Fruit fly (Drosophila melanogaster) whole organism, prepupa: Measurements from ENCODE around the gene CG10348.

Experiments
- Blimp-1 ChIP-seq: fragments of 200-800 bp; sonication (Bioruptor generic); optimal IDR thresholded peaks from 3 replicates; lab custom pipeline; 2017; ENCODE audit warnings: missing biosample characterization, missing genetic modification characterization, mild to moderate bottlenecking, moderate library complexity, missing genetic modification reagents
- CG10631 ChIP-seq: fragments of 200-800 bp; sonication (Bioruptor generic); optimal IDR thresholded peaks from 2 replicates; lab custom pipeline; 2016; ENCODE audit warnings: missing biosample characterization, missing genetic modification characterization
- CG11762 ChIP-seq: fragments of 200-800 bp; sonication (Bioruptor generic); optimal IDR thresholded peaks from 3 replicates; lab custom pipeline; 2016; ENCODE audit warnings: missing biosample characterization, missing genetic modification characterization; ENCODE audit not compliant: insufficient read depth
- CG15336 ChIP-seq: fragments of 200-800 bp; sonication (Bioruptor generic); IDR thresholded peaks from 2 replicates; pipeline ENCODE4 v1.3.6; 2022; ENCODE audit warnings: missing biosample characterization, missing genetic modification characterization
- CG16779 ChIP-seq: fragments of 200-800 bp; sonication (Bioruptor generic); optimal IDR thresholded peaks from 3 replicates; lab custom pipeline; 2017; ENCODE audit warnings: missing biosample characterization, mild to moderate bottlenecking, missing genetic modification characterization
- CG3032 ChIP-seq: fragments of 200-800 bp; optimal IDR thresholded peaks from 2 replicates; lab custom pipeline; 2019; ENCODE audit warnings: missing biosample characterization, mild to moderate bottlenecking, missing genetic modification characterization, moderate library complexity
- CG31627 ChIP-seq: fragments of 200-800 bp; sonication (Bioruptor generic); optimal IDR thresholded peaks from 3 replicates; lab custom pipeline; 2016; ENCODE audit warnings: missing biosample characterization, missing genetic modification characterization
- CG32006 ChIP-seq: fragments of 200-800 bp; sonication (Bioruptor generic); optimal IDR thresholded peaks from 3 replicates; lab custom pipeline; 2017; ENCODE audit warnings: missing biosample characterization, mild to moderate bottlenecking, missing genetic modification characterization
- CG34406 ChIP-seq: fragments of 200-800 bp; sonication (Bioruptor generic); optimal IDR thresholded peaks from 3 replicates; lab custom pipeline; 2016; ENCODE audit warnings: missing biosample characterization, missing genetic modification characterization
- CG3919 ChIP-seq: fragments of 200-800 bp; sonication (Bioruptor generic); optimal IDR thresholded peaks from 3 replicates; lab custom pipeline; 2016; ENCODE audit warnings: missing biosample characterization, missing genetic modification characterization
- CG4318 ChIP-seq: fragments of 200-800 bp; sonication (Bioruptor generic); optimal IDR thresholded peaks from 3 replicates; lab custom pipeline; 2017; ENCODE audit warnings: missing biosample characterization, mild to moderate bottlenecking, missing genetic modification characterization
- CG6163 ChIP-seq: fragments of 200-800 bp; sonication (Bioruptor generic); IDR thresholded peaks from 3 replicates; pipeline ENCODE4 v1.3.6; 2022; ENCODE audit warnings: missing biosample characterization, missing genetic modification characterization
- CG6276 ChIP-seq: fragments of 200-800 bp; sonication (Bioruptor generic); optimal IDR thresholded peaks from 2 replicates; lab custom pipeline; 2017; ENCODE audit warnings: missing biosample characterization, mild to moderate bottlenecking, missing genetic modification characterization
- CG6792 ChIP-seq: fragments of 200-800 bp; sonication (Bioruptor generic); optimal IDR thresholded peaks from 3 replicates; lab custom pipeline; 2016; ENCODE audit warnings: missing biosample characterization, missing genetic modification characterization
- CG7368 ChIP-seq: fragments of 200-800 bp; sonication (Bioruptor generic); optimal IDR thresholded peaks from 3 replicates; lab custom pipeline; 2016; ENCODE audit warnings: missing biosample characterization, missing genetic modification characterization
- CG8119 ChIP-seq: fragments of 200-800 bp; sonication (Bioruptor generic); IDR thresholded peaks from 3 replicates; pipeline ENCODE4 v1.3.6; 2022; ENCODE audit warnings: missing biosample characterization, missing genetic modification characterization
- CG8632 ChIP-seq: fragments of 200-800 bp; sonication (Bioruptor generic); optimal IDR thresholded peaks from 3 replicates; lab custom pipeline; 2016; ENCODE audit warnings: missing biosample characterization, missing genetic modification characterization
- CG9139 ChIP-seq: fragments of 200-800 bp; sonication (Bioruptor generic); optimal IDR thresholded peaks from 3 replicates; lab custom pipeline; 2017; ENCODE audit warnings: missing biosample characterization, mild to moderate bottlenecking, missing genetic modification characterization
- Eip75B ChIP-seq: fragments of 200-800 bp; sonication (Bioruptor generic); optimal IDR thresholded peaks from 3 replicates; lab custom pipeline; 2016; ENCODE audit warnings: missing biosample characterization, missing genetic modification characterization
- Eip78C ChIP-seq: fragments of 200-800 bp; sonication (Bioruptor generic); peaks from one replicate; lab custom pipeline; 2016; ENCODE audit warnings: missing biosample characterization, missing genetic modification characterization
- Eip93F ChIP-seq: fragments of 200-800 bp; sonication (Bioruptor generic); optimal IDR thresholded peaks from 2 replicates; lab custom pipeline; 2016; ENCODE audit warnings: missing biosample characterization, mild to moderate bottlenecking, missing genetic modification characterization
- Ets21C ChIP-seq: fragments of 200-800 bp; sonication (Bioruptor generic); optimal IDR thresholded peaks from 3 replicates; lab custom pipeline; 2016; ENCODE audit warnings: missing biosample characterization, missing genetic modification characterization
- Hr38 ChIP-seq: sonication (Bioruptor generic); optimal IDR thresholded peaks from 2 replicates; lab custom pipeline; 2016; ENCODE audit warnings: missing biosample characterization, missing genetic modification characterization
- Hr39 ChIP-seq: fragments of 200-800 bp; sonication (Bioruptor generic); optimal IDR thresholded peaks from 2 replicates; lab custom pipeline; 2016; ENCODE audit warnings: missing biosample characterization, missing genetic modification characterization
- Hr4 ChIP-seq: fragments of 200-800 bp; sonication (Bioruptor generic); optimal IDR thresholded peaks from 3 replicates; lab custom pipeline; 2016; ENCODE audit warnings: missing biosample characterization, missing genetic modification characterization
- Met ChIP-seq: fragments of 200-800 bp; sonication (Bioruptor generic); optimal IDR thresholded peaks from 3 replicates; lab custom pipeline; 2016; ENCODE audit warnings: missing biosample characterization, missing genetic modification characterization
- OdsH ChIP-seq: fragments of 200-800 bp; sonication (Bioruptor generic); optimal IDR thresholded peaks from 3 replicates; lab custom pipeline; 2016; ENCODE audit warnings: missing biosample characterization, missing genetic modification characterization
- achi ChIP-seq: fragments of 200-800 bp; sonication (Bioruptor generic); optimal IDR thresholded peaks from 3 replicates; lab custom pipeline; 2016; ENCODE audit warnings: missing biosample characterization, missing genetic modification characterization
- cyc ChIP-seq: fragments of 200-800 bp; sonication (Bioruptor generic); optimal IDR thresholded peaks from 3 replicates; lab custom pipeline; 2016; ENCODE audit warnings: missing biosample characterization, missing genetic modification characterization
- dac ChIP-seq: fragments of 200-800 bp; sonication (Bioruptor generic); optimal IDR thresholded peaks from 2 replicates; lab custom pipeline; 2017; ENCODE audit warnings: missing biosample characterization, mild to moderate bottlenecking, missing genetic modification characterization
- dsx ChIP-seq: fragments of 200-800 bp; optimal IDR thresholded peaks from 3 replicates; lab custom pipeline; 2019; ENCODE audit warnings: missing biosample characterization, mild to moderate bottlenecking, missing genetic modification characterization, moderate library complexity; ENCODE audit not compliant: poor library complexity, severe bottlenecking
- eg ChIP-seq: fragments of 200-800 bp; sonication (Bioruptor generic); IDR thresholded peaks from 3 replicates; pipeline ENCODE4 v1.3.6; 2022; ENCODE audit warnings: missing biosample characterization, missing genetic modification characterization
- esn ChIP-seq: fragments of 200-800 bp; sonication (Bioruptor generic); optimal IDR thresholded peaks from 2 replicates; lab custom pipeline; 2016; ENCODE audit warnings: missing biosample characterization, mild to moderate bottlenecking, missing genetic modification characterization, moderate library complexity
- fd59A ChIP-seq: fragments of 200-800 bp; sonication (Bioruptor generic); optimal IDR thresholded peaks from 2 replicates; lab custom pipeline; 2017; ENCODE audit warnings: missing biosample characterization, mild to moderate bottlenecking, missing genetic modification characterization, missing genetic modification reagents
- fd85E ChIP-seq: fragments of 200-800 bp; sonication (Bioruptor generic); optimal IDR thresholded peaks from 3 replicates; lab custom pipeline; 2016; ENCODE audit warnings: missing biosample characterization, missing genetic modification characterization
- fkh ChIP-seq: fragments of 200-800 bp; sonication (Bioruptor generic); optimal IDR thresholded peaks from 3 replicates; lab custom pipeline; 2017; ENCODE audit warnings: missing biosample characterization, mild to moderate bottlenecking, missing genetic modification characterization, moderate library complexity
- lz ChIP-seq: fragments of 200-800 bp; sonication (Bioruptor generic); optimal IDR thresholded peaks from 3 replicates; lab custom pipeline; 2016; ENCODE audit warnings: missing biosample characterization, missing genetic modification characterization
- net ChIP-seq: fragments of 200-800 bp; sonication (Bioruptor generic); optimal IDR thresholded peaks from 3 replicates; lab custom pipeline; 2016; ENCODE audit warnings: missing biosample characterization, missing genetic modification characterization
- pdm3 ChIP-seq: fragments of 200-800 bp; sonication (Bioruptor generic); optimal IDR thresholded peaks from 3 replicates; lab custom pipeline; 2016; ENCODE audit warnings: missing biosample characterization, missing genetic modification characterization
- salr ChIP-seq, 2 experiments: fragments of 200-800 bp; sonication (Bioruptor generic); optimal IDR thresholded peaks; 3 replicates each; lab custom pipeline; 2016 to 2018; ENCODE audit warnings: missing biosample characterization in 2 of 2, missing genetic modification characterization in 2 of 2, mild to moderate bottlenecking in 1 of 2
- spab ChIP-seq: fragments of 200-800 bp; sonication (Bioruptor generic); optimal IDR thresholded peaks from 2 replicates; lab custom pipeline; 2017; ENCODE audit warnings: missing biosample characterization, mild to moderate bottlenecking, missing genetic modification characterization, missing genetic modification reagents
- ss ChIP-seq, 2 experiments: fragments of 200-800 bp; sonication (Bioruptor generic); optimal IDR thresholded peaks; 2 replicates in 1 of 2; 3 replicates in 1 of 2; lab custom pipeline; 2017 to 2018; ENCODE audit warnings: mild to moderate bottlenecking in 2 of 2, missing biosample characterization in 2 of 2, missing genetic modification characterization in 2 of 2, moderate library complexity in 1 of 2
- svp ChIP-seq: fragments of 200-800 bp; sonication (Bioruptor generic); peaks from one replicate; lab custom pipeline; 2016; ENCODE audit warnings: missing biosample characterization, missing genetic modification characterization
- vri ChIP-seq: fragments of 200-800 bp; sonication (Bioruptor generic); optimal IDR thresholded peaks from 3 replicates; lab custom pipeline; 2016; ENCODE audit warnings: missing biosample characterization, mild to moderate bottlenecking, missing genetic modification characterization

CG10348 gene

DNA sequence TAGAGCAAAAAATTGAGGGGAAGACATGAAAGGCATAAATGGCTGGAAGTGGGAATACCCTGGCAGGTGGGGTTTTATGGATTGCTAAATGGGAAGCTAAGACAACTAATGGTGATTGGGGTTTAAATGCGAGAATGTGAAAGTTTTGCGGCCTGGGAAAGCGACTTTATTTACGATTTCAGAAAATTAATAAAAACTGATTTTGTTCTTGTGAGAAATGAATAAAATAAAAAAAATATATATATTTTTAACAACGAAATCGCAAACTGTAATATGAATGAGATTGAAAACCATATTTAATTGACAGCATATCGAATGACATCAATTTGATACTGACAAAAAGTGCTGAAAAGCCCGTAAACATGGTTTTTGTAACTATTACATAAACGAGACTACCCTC lies 19.0 kb upstream of the CG10348 start:
- TF ChIP-seq dac (GFP tag; lab: Kevin White, UChicago) (peak; percentile 44), CG6276 (GFP tag; lab: Kevin White, UChicago) (peak; percentile 31), Hr4 (peak; percentile 44), CG32006 (GFP tag; lab: Kevin White, UChicago) (peak; percentile 74), CG4318 (GFP tag; lab: Kevin White, UChicago) (peak; percentile 71), fd85E (no peak), Ets21C (GFP tag; lab: Kevin White, UChicago) (no peak), salr (GFP tag; optimal IDR thresholded peaks at IDR 0.05; lab: Kevin White, UChicago) (peak in 1 of 2 experiments; percentile 37), ss (GFP tag; optimal IDR thresholded peaks at IDR 0.05; lab: Kevin White, UChicago) (no peak)
- TF ChIP-seq, all 60 proteins: peak for 6

DNA sequence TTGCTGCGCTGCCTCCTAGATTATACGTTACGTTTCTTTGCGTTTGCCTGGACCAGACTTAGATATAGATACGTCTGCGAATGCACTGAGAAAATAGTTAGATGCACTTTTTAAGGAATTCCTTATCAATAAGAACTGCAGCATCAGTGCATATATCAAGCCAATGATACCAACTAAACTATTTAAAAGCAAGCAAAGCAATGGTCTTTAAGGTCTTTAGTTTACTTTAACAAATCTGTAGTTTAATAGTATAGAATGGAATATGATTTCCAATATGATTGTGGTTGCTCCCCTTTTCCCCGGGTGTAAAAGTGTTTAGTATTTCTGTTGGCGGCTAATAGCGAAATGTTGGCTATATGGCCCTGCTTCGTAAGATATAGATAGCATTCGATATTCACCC lies 14.4 kb upstream of the CG10348 start:
- no peak for TF ChIP-seq esn (GFP tag; lab: Kevin White, UChicago)
- TF ChIP-seq CG10631 (GFP tag; lab: Kevin White, UChicago) = no peak
- TF ChIP-seq salr (GFP tag; optimal IDR thresholded peaks at IDR 0.05; lab: Kevin White, UChicago) = no peak
- TF ChIP-seq net (GFP tag; lab: Kevin White, UChicago) = peak; percentile 2
- TF ChIP-seq CG15336 (GFP tag; lab: Robert Waterston, UW) = peak; percentile 46
- TF ChIP-seq CG8119 = peak; percentile 49
- peak; percentile 65 for TF ChIP-seq CG32006 (GFP tag; lab: Kevin White, UChicago)
- no peak for TF ChIP-seq CG7368 (GFP tag; lab: Kevin White, UChicago)
- no peak for TF ChIP-seq Eip75B
- TF ChIP-seq CG4318 (GFP tag; lab: Kevin White, UChicago) = peak; percentile 15
- no peak for TF ChIP-seq Hr38 (GFP tag; lab: Kevin White, UChicago)
- TF ChIP-seq pdm3 (GFP tag; lab: Kevin White, UChicago) = no peak
- no peak for TF ChIP-seq fkh (GFP tag; lab: Kevin White, UChicago)
- TF ChIP-seq CG3032 (tag; lab: Kevin White, UChicago) = no peak
- no peak for TF ChIP-seq CG34406
- TF ChIP-seq Hr39 (GFP tag; lab: Kevin White, UChicago) = no peak
- TF ChIP-seq svp = no peak
- TF ChIP-seq Eip93F (GFP tag; lab: Kevin White, UChicago) = no peak
- TF ChIP-seq spab (GFP tag; lab: Kevin White, UChicago) = no peak
- peak; percentile 33 for TF ChIP-seq Eip78C
- no peak for TF ChIP-seq CG8632 (GFP tag; lab: Kevin White, UChicago)
- TF ChIP-seq CG3919 (GFP tag; lab: Kevin White, UChicago) = peak; percentile 14
- TF ChIP-seq CG6163 = peak; percentile 45; the same call in 2 of the 3 replicates
- no peak for TF ChIP-seq lz (GFP tag; lab: Kevin White, UChicago)
- peak; percentile 65 for TF ChIP-seq CG6276 (GFP tag; lab: Kevin White, UChicago)
- TF ChIP-seq Hr4 = peak; percentile 38
- no peak for TF ChIP-seq CG6792
- peak; percentile 8 for TF ChIP-seq OdsH
- peak; percentile 20 for TF ChIP-seq achi (GFP tag; lab: Kevin White, UChicago)
- TF ChIP-seq eg (GFP tag; lab: Robert Waterston, UW) = peak; percentile 55; the same call in 1 of the 3 replicates

DNA sequence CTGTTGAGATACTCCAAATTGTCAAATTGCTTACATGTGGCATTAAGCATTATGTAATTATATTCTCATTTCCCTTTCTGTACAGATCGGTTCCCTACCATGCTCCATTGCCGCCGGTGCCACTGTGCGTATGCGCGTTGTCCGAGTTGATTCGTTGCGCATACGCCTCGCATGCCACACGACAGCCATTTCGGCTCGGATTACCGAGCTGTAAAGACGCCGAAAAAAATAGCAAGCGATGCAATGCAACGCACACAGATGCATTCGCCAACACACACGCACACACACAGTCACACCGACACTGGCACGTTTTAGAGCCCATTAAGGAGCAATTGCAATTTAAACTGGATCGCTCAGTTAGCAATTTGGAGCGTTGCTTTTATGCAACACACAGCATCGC lies 13.1 kb upstream of the CG10348 start:
- no peak for TF ChIP-seq lz (GFP tag; lab: Kevin White, UChicago)
- TF ChIP-seq eg (GFP tag; lab: Robert Waterston, UW) = no peak
- TF ChIP-seq CG9139 (GFP tag; lab: Kevin White, UChicago) = no peak
- no peak for TF ChIP-seq CG6276 (GFP tag; lab: Kevin White, UChicago)
- no peak for TF ChIP-seq fd59A
- TF ChIP-seq ss (GFP tag; optimal IDR thresholded peaks at IDR 0.05; lab: Kevin White, UChicago) = no peak
- TF ChIP-seq Met (GFP tag; lab: Kevin White, UChicago) = no peak
- TF ChIP-seq vri = no peak
- no peak for TF ChIP-seq CG3032 (tag; lab: Kevin White, UChicago)
- no peak for TF ChIP-seq CG16779 (tag; lab: Kevin White, UChicago)
- TF ChIP-seq CG11762 (GFP tag; lab: Kevin White, UChicago) = no peak
- no peak for TF ChIP-seq CG34406
- TF ChIP-seq Hr4 = no peak
- TF ChIP-seq Blimp-1 (GFP tag; lab: Kevin White, UChicago) = no peak
- no peak for TF ChIP-seq CG7368 (GFP tag; lab: Kevin White, UChicago)
- TF ChIP-seq CG31627 = no peak
- no peak for TF ChIP-seq cyc (GFP tag; lab: Kevin White, UChicago)
- TF ChIP-seq dsx (GFP tag; lab: Kevin White, UChicago) = no peak
- no peak for TF ChIP-seq CG10631 (GFP tag; lab: Kevin White, UChicago)
